Worm (Caenorhabditis elegans) whole organism, L1 larva: Measurements from ENCODE around the gene F29B9.5.

Source experiments
- C16A3.4 ChIP-seq: fragments of 150-350 bp; optimal IDR thresholded peaks from 2 replicates; lab custom pipeline; 2014; ENCODE audit warnings: missing biosample characterization, missing genetic modification characterization
- F16B12.6 ChIP-seq: fragments of 150-350 bp; optimal IDR thresholded peaks from 2 replicates; lab custom pipeline; 2014; ENCODE audit warnings: missing biosample characterization, missing genetic modification characterization
- blmp-1 ChIP-seq: fragments of 150-350 bp; optimal IDR thresholded peaks from 2 replicates; lab custom pipeline; 2014; ENCODE audit warnings: missing biosample characterization, missing genetic modification characterization
- ceh-82 ChIP-seq, 3 experiments: fragments of 150-350 bp in 1 of 3; sonication (generic microtip) in 2 of 3; optimal IDR thresholded peaks; 2 replicates each; lab custom pipeline; 2014 to 2017; ENCODE audit warnings: missing biosample characterization in 3 of 3, missing genetic modification characterization in 3 of 3
- dsc-1 ChIP-seq: sonication (generic microtip); optimal IDR thresholded peaks from 2 replicates; lab custom pipeline; 2016; ENCODE audit warnings: mild to moderate bottlenecking, missing genetic modification characterization, missing compliant biosample characterization
- efl-1 ChIP-seq, 4 experiments: fragments of 150-350 bp; optimal IDR thresholded peaks in 3 of 4; peaks in 1 of 4; 1 replicate in 1 of 4; 2 replicates in 3 of 4; lab custom pipeline; 2014; ENCODE audit warnings: missing biosample characterization in 2 of 4, missing genetic modification characterization in 2 of 4, missing genetic modification reagents in 2 of 4
- egl-13 ChIP-seq: sonication (generic microtip); optimal IDR thresholded peaks from 2 replicates; lab custom pipeline; 2016; ENCODE audit warnings: missing genotype, missing genetic modification reagents, missing genetic modification characterization, missing compliant biosample characterization
- ets-5 ChIP-seq: fragments of 200-800 bp; sonication (Bioruptor generic); IDR thresholded peaks from 2 replicates; pipeline ENCODE4 v1.3.6; 2022; ENCODE audit warnings: missing genetic modification characterization, missing compliant biosample characterization
- fkh-10 ChIP-seq: sonication (generic microtip); optimal IDR thresholded peaks from 2 replicates; lab custom pipeline; 2017; ENCODE audit warnings: missing biosample characterization, missing genetic modification reagents, missing genetic modification characterization
- fkh-4 ChIP-seq: sonication (generic microtip); optimal IDR thresholded peaks from 2 replicates; lab custom pipeline; 2016; ENCODE audit warnings: missing compliant biosample characterization, missing genetic modification characterization, borderline replicate concordance
- fkh-8 ChIP-seq: sonication (generic microtip); optimal IDR thresholded peaks from 2 replicates; lab custom pipeline; 2016; ENCODE audit warnings: mild to moderate bottlenecking, missing genetic modification characterization, missing compliant biosample characterization
- grh-1 ChIP-seq: fragments of 200-800 bp; sonication (Bioruptor generic); IDR thresholded peaks from 2 replicates; pipeline ENCODE4 v1.3.6; 2022; ENCODE audit warnings: missing genetic modification reagents, missing genetic modification characterization, missing compliant biosample characterization
- hlh-17 ChIP-seq: fragments of 200-800 bp; sonication (Bioruptor generic); optimal IDR thresholded peaks from 2 replicates; lab custom pipeline; 2018; ENCODE audit warnings: missing genetic modification characterization, mild to moderate bottlenecking, missing compliant biosample characterization, moderate library complexity, borderline replicate concordance
- hlh-4 ChIP-seq: sonication (generic microtip); optimal IDR thresholded peaks from 2 replicates; lab custom pipeline; 2016; ENCODE audit warnings: mild to moderate bottlenecking, missing genetic modification characterization, missing compliant biosample characterization
- hpl-2 ChIP-seq: fragments of 150-350 bp; optimal IDR thresholded peaks from 2 replicates; lab custom pipeline; 2014; ENCODE audit warnings: missing biosample characterization, missing genetic modification reagents, missing genetic modification characterization
- jun-1 ChIP-seq: fragments of 150-350 bp; optimal IDR thresholded peaks from 2 replicates; lab custom pipeline; 2014; ENCODE audit warnings: missing biosample characterization, missing genetic modification reagents, missing genetic modification characterization
- lin-35 ChIP-seq, 2 experiments: fragments of 150-350 bp; optimal IDR thresholded peaks; 2 replicates each; lab custom pipeline; 2014; ENCODE audit warnings: missing biosample characterization in 2 of 2, missing genetic modification characterization in 2 of 2, missing genetic modification reagents in 2 of 2
- lin-39 ChIP-seq: fragments of 150-350 bp; optimal IDR thresholded peaks from 2 replicates; lab custom pipeline; 2014; ENCODE audit warnings: missing biosample characterization, missing genetic modification reagents, missing genetic modification characterization
- lsy-2 ChIP-seq, 2 experiments: fragments of 150-350 bp; optimal IDR thresholded peaks; 2 replicates each; lab custom pipeline; 2014; ENCODE audit warnings: missing biosample characterization in 2 of 2, missing genetic modification characterization in 2 of 2
- mdl-1 ChIP-seq, 2 experiments: fragments of 150-350 bp; optimal IDR thresholded peaks; 2 replicates each; lab custom pipeline; 2014 to 2017; ENCODE audit warnings: missing biosample characterization in 2 of 2, missing genetic modification characterization in 2 of 2, inconsistent platforms in 1 of 2
- mef-2 ChIP-seq: fragments of 150-350 bp; optimal IDR thresholded peaks from 2 replicates; lab custom pipeline; 2014; ENCODE audit warnings: missing biosample characterization, missing genetic modification characterization
- nhr-20 ChIP-seq: sonication (generic microtip); optimal IDR thresholded peaks from 2 replicates; lab custom pipeline; 2016; ENCODE audit warnings: mild to moderate bottlenecking, missing genetic modification characterization, missing compliant biosample characterization
- nhr-28 ChIP-seq: fragments of 150-350 bp; optimal IDR thresholded peaks from 2 replicates; lab custom pipeline; 2014; ENCODE audit warnings: missing biosample characterization, missing genetic modification characterization
- nhr-47 ChIP-seq: sonication (generic microtip); optimal IDR thresholded peaks from 2 replicates; lab custom pipeline; 2016; ENCODE audit warnings: mild to moderate bottlenecking, missing genetic modification characterization, moderate library complexity, missing compliant biosample characterization
- nhr-71 ChIP-seq: sonication (generic microtip); optimal IDR thresholded peaks from 2 replicates; lab custom pipeline; 2016; ENCODE audit warnings: mild to moderate bottlenecking, missing genetic modification characterization, moderate library complexity, missing compliant biosample characterization
- nhr-84 ChIP-seq: sonication (generic microtip); optimal IDR thresholded peaks from 2 replicates; lab custom pipeline; 2017; ENCODE audit warnings: missing biosample characterization, missing genetic modification characterization
- nhr-85 ChIP-seq: sonication (generic microtip); peaks from one replicate; lab custom pipeline; 2016; ENCODE audit warnings: missing genetic modification characterization, inconsistent platforms, missing compliant biosample characterization
- pag-3 ChIP-seq: sonication (generic microtip); optimal IDR thresholded peaks from 2 replicates; lab custom pipeline; 2017; ENCODE audit warnings: missing genetic modification characterization, mild to moderate bottlenecking, missing compliant biosample characterization, antibody characterized with exemption, borderline replicate concordance; ENCODE audit not compliant: insufficient read depth
- pax-3 ChIP-seq: fragments of 200-800 bp; sonication (Bioruptor generic); optimal IDR thresholded peaks from 2 replicates; lab custom pipeline; 2018; ENCODE audit warnings: mild to moderate bottlenecking, missing genetic modification characterization, moderate library complexity, missing compliant biosample characterization
- rnt-1 ChIP-seq: sonication (generic microtip); optimal IDR thresholded peaks from 2 replicates; lab custom pipeline; 2016; ENCODE audit warnings: mild to moderate bottlenecking, missing genetic modification characterization, moderate library complexity, missing compliant biosample characterization
- sox-4 ChIP-seq: sonication (generic microtip); optimal IDR thresholded peaks from 2 replicates; lab custom pipeline; 2016; ENCODE audit warnings: missing genetic modification characterization, missing compliant biosample characterization
- sup-37 ChIP-seq: fragments of 200-800 bp; sonication (Bioruptor generic); optimal IDR thresholded peaks from 2 replicates; lab custom pipeline; 2018; ENCODE audit warnings: mild to moderate bottlenecking, missing genetic modification characterization, missing compliant biosample characterization
- swsn-7 ChIP-seq: sonication (generic microtip); optimal IDR thresholded peaks from 2 replicates; lab custom pipeline; 2016; ENCODE audit warnings: missing genetic modification characterization, missing compliant biosample characterization
- unc-62 ChIP-seq: fragments of 150-350 bp; optimal IDR thresholded peaks from 2 replicates; lab custom pipeline; 2014; ENCODE audit warnings: missing biosample characterization, missing genetic modification reagents, missing genetic modification characterization
- unc-86 ChIP-seq: sonication (generic microtip); optimal IDR thresholded peaks from 2 replicates; lab custom pipeline; 2016; ENCODE audit warnings: missing genetic modification characterization, missing compliant biosample characterization
- xbp-1 ChIP-seq: sonication (generic microtip); optimal IDR thresholded peaks from 2 replicates; lab custom pipeline; 2016; ENCODE audit warnings: missing genetic modification characterization, missing compliant biosample characterization
- zag-1 ChIP-seq: fragments of 150-350 bp; optimal IDR thresholded peaks from 2 replicates; lab custom pipeline; 2014; ENCODE audit warnings: missing biosample characterization, missing genetic modification characterization
- zip-4 ChIP-seq: fragments of 200-800 bp; sonication (Bioruptor generic); optimal IDR thresholded peaks from 2 replicates; lab custom pipeline; 2018; ENCODE audit warnings: mild to moderate bottlenecking, missing genetic modification characterization, moderate library complexity, missing compliant biosample characterization
- ztf-11 ChIP-seq, 2 experiments: sonication (generic microtip); optimal IDR thresholded peaks; 2 replicates each; lab custom pipeline; 2016 to 2017; ENCODE audit warnings: missing genetic modification characterization in 2 of 2, missing biosample characterization in 1 of 2, missing compliant biosample characterization in 1 of 2

The F29B9.5 gene

DNA sequence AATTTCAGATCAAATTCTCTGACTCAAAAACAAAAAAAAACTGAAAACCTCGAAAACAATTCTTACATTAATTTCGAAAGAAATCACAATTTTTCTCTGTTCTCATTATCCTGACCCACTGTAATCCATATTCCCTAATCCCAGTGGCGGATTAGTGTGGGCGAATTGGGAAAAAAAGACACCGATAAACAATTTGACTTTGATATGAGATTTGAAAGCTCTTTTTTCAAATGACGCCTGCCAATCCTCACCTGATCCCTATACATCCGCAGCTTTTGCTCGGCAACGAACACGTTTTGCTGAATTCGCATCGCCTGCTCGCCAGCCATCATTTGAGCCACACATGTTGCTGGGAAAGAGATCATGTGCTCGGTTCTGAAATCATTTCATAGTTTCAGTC, 40.5 kb upstream of the F29B9.5 start:
- no peak for TF ChIP-seq lin-39
- TF ChIP-seq pax-3 (tag; lab: Kevin White, UChicago) = peak; percentile 61
- no peak for TF ChIP-seq mef-2 (tag; lab: Kevin White, UChicago)
- TF ChIP-seq lsy-2 (tag; optimal IDR thresholded peaks at IDR 0.05; lab: Kevin White, UChicago) = no peak
- no peak for TF ChIP-seq pag-3 (tag; lab: Kevin White, UChicago)
- TF ChIP-seq hlh-17 (GFP tag; lab: Kevin White, UChicago) = no peak
- no peak for TF ChIP-seq zag-1 (tag; lab: Kevin White, UChicago)
- TF ChIP-seq hpl-2 (GFP tag; lab: Kevin White, UChicago) = no peak
- no peak for TF ChIP-seq efl-1 (optimal IDR thresholded peaks at IDR 0.05; lab: Kevin White, UChicago)
- peak in 1 of 2 experiments; percentile 39 for TF ChIP-seq efl-1 (GFP tag; optimal IDR thresholded peaks at IDR 0.05 in 1 of 2; lab: Kevin White, UChicago)
- no peak for TF ChIP-seq sup-37
- TF ChIP-seq nhr-85 (tag; lab: Kevin White, UChicago) = peak; percentile 62
- no peak for TF ChIP-seq ceh-82 (tag; optimal IDR thresholded peaks at IDR 0.05; lab: Kevin White, UChicago)
- no peak for TF ChIP-seq ets-5 (GFP tag; lab: Robert Waterston, UW)
- TF ChIP-seq ztf-11 (tag; optimal IDR thresholded peaks at IDR 0.05; lab: Kevin White, UChicago) = no peak
- TF ChIP-seq blmp-1 (tag; lab: Kevin White, UChicago) = no peak
- TF ChIP-seq mdl-1 (tag; optimal IDR thresholded peaks at IDR 0.05; lab: Kevin White, UChicago) = no peak
- no peak for TF ChIP-seq nhr-84
- TF ChIP-seq fkh-8 (tag; lab: Kevin White, UChicago) = peak; percentile 48
- peak; percentile 61 for TF ChIP-seq dsc-1 (tag; lab: Kevin White, UChicago)
- TF ChIP-seq jun-1 (tag; lab: Kevin White, UChicago) = no peak

DNA sequence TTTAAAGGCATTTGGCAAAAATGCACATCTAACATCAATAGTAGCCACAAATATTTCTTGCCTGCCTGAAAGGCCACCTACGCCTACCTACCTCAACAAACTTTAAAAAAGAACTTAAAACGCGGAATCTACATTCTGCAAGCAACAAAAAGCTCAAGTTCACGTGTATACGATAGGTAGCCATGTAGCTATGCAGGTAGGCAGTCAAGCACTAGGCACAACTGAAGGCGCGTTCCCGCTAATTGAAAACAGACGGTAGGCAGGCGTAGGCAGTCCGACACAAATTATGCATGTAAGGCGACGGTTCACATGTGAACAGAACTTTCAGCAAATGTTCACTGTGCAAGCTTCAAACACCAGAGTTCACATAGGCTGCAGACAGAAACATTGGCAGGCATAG, 39.6 kb upstream of the F29B9.5 start:
- no peak for TF ChIP-seq fkh-4
- no peak for TF ChIP-seq nhr-71 (tag; lab: Kevin White, UChicago)
- no peak for TF ChIP-seq rnt-1
- no peak for TF ChIP-seq swsn-7

- TF ChIP-seq fkh-8 (tag; lab: Kevin White, UChicago) (peak; percentile 86), nhr-71 (tag; lab: Kevin White, UChicago) (peak; percentile 59), fkh-10 (peak; percentile 11), hlh-4 (tag; lab: Kevin White, UChicago) (no peak), pax-3 (tag; lab: Kevin White, UChicago) (peak; percentile 64), jun-1 (tag; lab: Kevin White, UChicago) (peak; percentile 17), egl-13 (tag; lab: Kevin White, UChicago) (peak; percentile 66), sox-4 (peak; percentile 32), dsc-1 (tag; lab: Kevin White, UChicago) (peak; percentile 96), nhr-47 (peak; percentile 72), nhr-28 (no peak), xbp-1 (tag; lab: Kevin White, UChicago) (no peak)
Measured at ce11 chrIV:4613516-4613915, 38.7 kb upstream of the F29B9.5 start.

- TF ChIP-seq efl-1 (optimal IDR thresholded peaks at IDR 0.05; lab: Kevin White, UChicago) (no peak), efl-1 (GFP tag; optimal IDR thresholded peaks at IDR 0.05 in 1 of 2; lab: Kevin White, UChicago) (peak in 1 of 2 experiments; percentile 41), F16B12.6 (no peak), rnt-1 (no peak)
Measured at ce11 chrIV:4623852-4624251, 28.4 kb upstream of the F29B9.5 start.

ce11 chrIV:4633393-4633792, 18.8 kb upstream of the F29B9.5 start, which contains the start of gene R105.1:
Gene R105.1 (plus strand): TSS chrIV:4633693.
- no peak for TF ChIP-seq C16A3.4 (tag; lab: Kevin White, UChicago)
- TF ChIP-seq nhr-20 (tag; lab: Kevin White, UChicago) = no peak
- TF ChIP-seq zip-4 (GFP tag; lab: Kevin White, UChicago) = no peak
- TF ChIP-seq grh-1 = no peak
- no peak for TF ChIP-seq zag-1 (tag; lab: Kevin White, UChicago)
- no peak for TF ChIP-seq hlh-4 (tag; lab: Kevin White, UChicago)
- TF ChIP-seq unc-62 (GFP tag; lab: Kevin White, UChicago) = no peak
- TF ChIP-seq unc-86 (tag; lab: Kevin White, UChicago) = no peak
- no peak for TF ChIP-seq hlh-17 (GFP tag; lab: Kevin White, UChicago)
- no peak for TF ChIP-seq lin-35 (GFP tag; optimal IDR thresholded peaks at IDR 0.05; lab: Kevin White, UChicago)
